Fruit fly (Drosophila melanogaster) whole organism, embryonic: ENCODE results near the gene rdo.

Source experiments
- CG17568 ChIP-seq: fragments of 200-800 bp; sonication (Bioruptor generic); optimal IDR thresholded peaks from 2 replicates; lab custom pipeline; 2018; ENCODE audit warnings: missing biosample characterization, mild to moderate bottlenecking, missing genetic modification characterization, moderate library complexity
- CG3065 ChIP-seq: fragments of 200-800 bp; sonication (Bioruptor generic); optimal IDR thresholded peaks from 2 replicates; lab custom pipeline; 2016; ENCODE audit warnings: missing biosample characterization, missing genetic modification characterization
- CG32532 ChIP-seq: fragments of 200-800 bp; sonication (Bioruptor generic); IDR thresholded peaks from 2 replicates; pipeline ENCODE4 v1.3.6; 2022; ENCODE audit warnings: missing biosample characterization, missing genetic modification characterization
- CG9876 ChIP-seq: fragments of 200-800 bp; sonication (Bioruptor generic); optimal IDR thresholded peaks from 2 replicates; lab custom pipeline; 2016; ENCODE audit warnings: missing biosample characterization, missing genetic modification characterization
- CTCF ChIP-seq: fragments of 200-800 bp; sonication (Bioruptor generic); optimal IDR thresholded peaks from 2 replicates; lab custom pipeline; 2017; ENCODE audit warnings: missing biosample characterization, mild to moderate bottlenecking, missing genetic modification characterization, moderate library complexity
- E2f1 ChIP-seq: fragments of 200-800 bp; sonication (Bioruptor generic); IDR thresholded peaks from 2 replicates; pipeline ENCODE4 v1.3.6; 2022; ENCODE audit warnings: missing biosample characterization, missing genetic modification characterization
- abd-A ChIP-seq: fragments of 200-800 bp; sonication (Bioruptor generic); optimal IDR thresholded peaks from 3 replicates; lab custom pipeline; 2019; ENCODE audit warnings: missing biosample characterization, mild to moderate bottlenecking, missing genetic modification characterization, moderate library complexity
- pb ChIP-seq: fragments of 200-800 bp; sonication (Bioruptor generic); optimal IDR thresholded peaks from 3 replicates; lab custom pipeline; 2016; ENCODE audit warnings: missing biosample characterization, missing genetic modification characterization

DNA sequence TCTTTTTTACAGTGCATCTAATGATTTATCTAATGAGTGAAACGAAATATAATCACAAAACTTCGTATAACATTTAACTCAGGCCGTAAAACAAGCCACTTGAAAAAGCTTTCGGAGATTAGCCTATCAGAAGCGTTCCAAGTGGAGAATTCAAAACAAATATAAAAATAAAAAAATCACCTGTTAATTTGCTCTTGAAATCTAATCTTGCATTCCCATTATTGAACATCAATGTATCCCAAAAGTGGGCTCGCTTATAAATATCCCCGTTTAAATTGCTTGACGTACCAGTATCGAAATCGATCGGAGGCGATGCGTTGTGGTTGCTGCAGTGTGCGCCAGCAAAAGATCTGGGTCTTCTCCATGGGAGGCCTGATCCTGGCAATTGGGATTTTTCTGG is 71.8 kb downstream of the rdo start, which contains the start of gene CG31741:
- TF ChIP-seq CG32532 (GFP tag; lab: Robert Waterston, UW) (no peak), CG3065 (GFP tag; lab: Kevin White, UChicago) (no peak), pb (GFP tag; lab: Kevin White, UChicago) (no peak), CTCF (GFP tag; lab: Kevin White, UChicago) (no peak), CG17568 (GFP tag; lab: Kevin White, UChicago) (no peak), E2f1 (GFP tag; lab: Robert Waterston, UW) (no peak), abd-A (no peak), CG9876 (no peak)
